Worm (Caenorhabditis elegans) whole organism, L4 larva: ENCODE results near the gene R02D3.8.

Experiments used
- F37D6.2 ChIP-seq: sonication (generic microtip); optimal IDR thresholded peaks from 2 replicates; lab custom pipeline; 2016; ENCODE audit warnings: mild to moderate bottlenecking, missing genetic modification characterization, missing compliant biosample characterization
- R02D3.7 ChIP-seq: fragments of 150-350 bp; sonication (generic microtip); optimal IDR thresholded peaks from 3 replicates; lab custom pipeline; 2014; ENCODE audit warnings: missing biosample characterization, missing genetic modification characterization
- T26A8.4 ChIP-seq: fragments of 200-800 bp; sonication (Bioruptor generic); IDR thresholded peaks from 2 replicates; pipeline ENCODE4 v1.3.6; 2022; ENCODE audit warnings: missing genetic modification characterization, missing compliant biosample characterization
- Y5F2A.4 ChIP-seq: fragments of 200-800 bp; sonication (Bioruptor generic); optimal IDR thresholded peaks from 2 replicates; lab custom pipeline; 2018; ENCODE audit warnings: mild to moderate bottlenecking, missing genetic modification characterization, missing compliant biosample characterization
- Y75B8A.6 ChIP-seq: fragments of 200-800 bp; sonication (Bioruptor generic); IDR thresholded peaks from 2 replicates; pipeline ENCODE4 v1.3.6; 2022; ENCODE audit warnings: missing genetic modification reagents, missing genetic modification characterization, missing compliant biosample characterization
- aha-1 ChIP-seq: fragments of 150-350 bp; peaks from one replicate; lab custom pipeline; 2014; ENCODE audit warnings: missing biosample characterization, missing genetic modification characterization
- attf-4 ChIP-seq: sonication (generic microtip); optimal IDR thresholded peaks from 3 replicates; lab custom pipeline; 2017; ENCODE audit warnings: missing biosample characterization, missing genetic modification characterization
- ceh-20 ChIP-seq: fragments of 200-800 bp; sonication (Bioruptor generic); IDR thresholded peaks from 2 replicates; pipeline ENCODE4 v1.3.6; 2022; ENCODE audit warnings: missing genetic modification reagents, missing genetic modification characterization, missing compliant biosample characterization
- ceh-32 ChIP-seq: sonication (generic microtip); optimal IDR thresholded peaks from 2 replicates; lab custom pipeline; 2016; ENCODE audit warnings: mild to moderate bottlenecking, missing genetic modification characterization, missing compliant biosample characterization; ENCODE audit not compliant: poor library complexity
- ceh-44 ChIP-seq: fragments of 200-800 bp; sonication (Bioruptor generic); IDR thresholded peaks from 2 replicates; pipeline ENCODE4 v1.3.6; 2022; ENCODE audit warnings: missing genetic modification reagents, missing genetic modification characterization, missing compliant biosample characterization
- ceh-82 ChIP-seq: sonication (generic microtip); optimal IDR thresholded peaks from 2 replicates; lab custom pipeline; 2017; ENCODE audit warnings: missing biosample characterization, missing genetic modification characterization
- ces-1 ChIP-seq: fragments of 150-350 bp; sonication (generic microtip); optimal IDR thresholded peaks from 4 replicates; lab custom pipeline; 2014; ENCODE audit warnings: missing biosample characterization, missing genetic modification reagents, missing genetic modification characterization
- cey-2 ChIP-seq: sonication (generic microtip); optimal IDR thresholded peaks from 3 replicates; lab custom pipeline; 2017; ENCODE audit warnings: missing genetic modification characterization, mild to moderate bottlenecking, missing compliant biosample characterization, antibody characterized with exemption, borderline replicate concordance; ENCODE audit not compliant: insufficient read depth
- daf-12 ChIP-seq: fragments of 150-350 bp; optimal IDR thresholded peaks from 2 replicates; lab custom pipeline; 2014; ENCODE audit warnings: missing biosample characterization, missing genetic modification reagents, missing genetic modification characterization
- daf-16 ChIP-seq, 3 experiments: sonication (generic microtip); optimal IDR thresholded peaks; 2 replicates each; lab custom pipeline; 2016 to 2017; ENCODE audit warnings: missing genetic modification characterization in 3 of 3, missing genetic modification reagents in 3 of 3, mild to moderate bottlenecking in 2 of 3, missing compliant biosample characterization in 2 of 3, missing biosample characterization in 1 of 3, moderate library complexity in 1 of 3
- dmd-6 ChIP-seq: fragments of 200-800 bp; sonication (Bioruptor generic); IDR thresholded peaks from 2 replicates; pipeline ENCODE4 v1.3.6; 2022; ENCODE audit warnings: missing genetic modification reagents, missing genetic modification characterization, missing compliant biosample characterization
- dpl-1 ChIP-seq: fragments of 150-350 bp; optimal IDR thresholded peaks from 2 replicates; lab custom pipeline; 2014; ENCODE audit warnings: missing biosample characterization, missing genetic modification reagents, missing genetic modification characterization
- duxl-1 ChIP-seq: sonication (generic microtip); optimal IDR thresholded peaks from 2 replicates; lab custom pipeline; 2016; ENCODE audit warnings: mild to moderate bottlenecking, missing genetic modification characterization, moderate library complexity, missing compliant biosample characterization; ENCODE audit not compliant: poor library complexity
- dve-1 ChIP-seq: sonication (generic microtip); optimal IDR thresholded peaks from 2 replicates; lab custom pipeline; 2017; ENCODE audit warnings: antibody characterized with exemption, mild to moderate bottlenecking, missing genetic modification characterization, missing compliant biosample characterization; ENCODE audit not compliant: insufficient read depth
- gei-8 ChIP-seq: fragments of 200-800 bp; sonication (Bioruptor generic); optimal IDR thresholded peaks from 2 replicates; lab custom pipeline; 2018; ENCODE audit warnings: mild to moderate bottlenecking, missing genetic modification characterization, missing compliant biosample characterization
- hif-1 ChIP-seq, 2 experiments: sonication (generic microtip); optimal IDR thresholded peaks; 2 replicates each; lab custom pipeline; 2016 to 2017; ENCODE audit warnings: missing compliant biosample characterization in 2 of 2, missing genetic modification characterization in 2 of 2, missing genetic modification reagents in 2 of 2, missing genotype in 2 of 2, mild to moderate bottlenecking in 1 of 2
- lin-13 ChIP-seq: fragments of 150-350 bp; optimal IDR thresholded peaks from 2 replicates; lab custom pipeline; 2014; ENCODE audit warnings: missing biosample characterization, missing genetic modification reagents, missing genetic modification characterization
- lin-38 ChIP-seq: fragments of 200-800 bp; sonication (Bioruptor generic); IDR thresholded peaks from 2 replicates; pipeline ENCODE4 v1.3.6; 2022; ENCODE audit warnings: missing genetic modification reagents, missing genetic modification characterization, missing compliant biosample characterization
- lin-39 ChIP-seq: fragments of 150-350 bp; optimal IDR thresholded peaks from 2 replicates; lab custom pipeline; 2014; ENCODE audit warnings: missing biosample characterization, missing genetic modification reagents, missing genetic modification characterization
- lsy-2 ChIP-seq, 2 experiments: fragments of 150-350 bp in 1 of 2; sonication (generic microtip) in 1 of 2; optimal IDR thresholded peaks; 2 replicates each; lab custom pipeline; 2014 to 2017; ENCODE audit warnings: missing biosample characterization in 2 of 2, missing genetic modification characterization in 2 of 2
- madf-5 ChIP-seq, 2 experiments: fragments of 200-800 bp; sonication (Bioruptor generic); IDR thresholded peaks; 2 replicates each; pipeline ENCODE4 v1.3.6; 2022; ENCODE audit warnings: missing compliant biosample characterization in 2 of 2, missing genetic modification characterization in 2 of 2
- mes-2 ChIP-seq: sonication (generic microtip); optimal IDR thresholded peaks from 2 replicates; lab custom pipeline; 2016; ENCODE audit warnings: missing genotype, mild to moderate bottlenecking, missing genetic modification characterization, missing compliant biosample characterization; ENCODE audit not compliant: poor library complexity, severe bottlenecking
- nhr-25 ChIP-seq: sonication (generic microtip); optimal IDR thresholded peaks from 2 replicates; lab custom pipeline; 2017; ENCODE audit warnings: missing genetic modification characterization, mild to moderate bottlenecking, missing compliant biosample characterization, antibody characterized with exemption, moderate library complexity, borderline replicate concordance; ENCODE audit not compliant: insufficient read depth
- nhr-28 ChIP-seq: fragments of 150-350 bp; optimal IDR thresholded peaks from 2 replicates; lab custom pipeline; 2014; ENCODE audit warnings: missing biosample characterization, missing genetic modification characterization
- nhr-48 ChIP-seq: sonication (generic microtip); optimal IDR thresholded peaks from 2 replicates; lab custom pipeline; 2016; ENCODE audit warnings: mild to moderate bottlenecking, missing genetic modification characterization, missing compliant biosample characterization
- nhr-76 ChIP-seq: fragments of 150-350 bp; optimal IDR thresholded peaks from 2 replicates; lab custom pipeline; 2014; ENCODE audit warnings: missing biosample characterization, missing genetic modification characterization
- pha-4 ChIP-seq, 2 experiments: fragments of 150-350 bp in 1 of 2; fragments of 200-800 bp in 1 of 2; sonication (Bioruptor generic) in 1 of 2; IDR thresholded peaks in 1 of 2; optimal IDR thresholded peaks in 1 of 2; 2 replicates each; pipeline versions ENCODE4 v1.3.6 to Lab custom; 2014 to 2022; ENCODE audit warnings: missing genetic modification characterization in 2 of 2, missing genetic modification reagents in 2 of 2, missing biosample characterization in 1 of 2, missing compliant biosample characterization in 1 of 2
- php-3 ChIP-seq: fragments of 200-800 bp; sonication (Bioruptor generic); IDR thresholded peaks from 2 replicates; pipeline ENCODE4 v1.3.6; 2022; ENCODE audit warnings: missing genetic modification reagents, missing genetic modification characterization, missing compliant biosample characterization
- set-16 ChIP-seq: fragments of 200-800 bp; sonication (Bioruptor generic); IDR thresholded peaks from 2 replicates; pipeline ENCODE4 v1.3.6; 2022; ENCODE audit warnings: missing genetic modification reagents, missing genetic modification characterization, missing compliant biosample characterization
- snpc-4 ChIP-seq: fragments of 150-350 bp; optimal IDR thresholded peaks from 2 replicates; lab custom pipeline; 2014; ENCODE audit warnings: missing biosample characterization, missing genetic modification characterization
- spr-1 ChIP-seq: sonication (generic microtip); optimal IDR thresholded peaks from 2 replicates; lab custom pipeline; 2016; ENCODE audit warnings: mild to moderate bottlenecking, missing genetic modification characterization, missing compliant biosample characterization
- spr-3 ChIP-seq: fragments of 200-800 bp; sonication (Bioruptor generic); optimal IDR thresholded peaks from 2 replicates; lab custom pipeline; 2018; ENCODE audit warnings: mild to moderate bottlenecking, missing genetic modification characterization, missing compliant biosample characterization
- unc-130 ChIP-seq: sonication (generic microtip); optimal IDR thresholded peaks from 2 replicates; lab custom pipeline; 2016; ENCODE audit warnings: missing genetic modification reagents, missing genetic modification characterization, missing compliant biosample characterization
- unc-62 ChIP-seq, 3 experiments: fragments of 150-350 bp in 1 of 3; sonication (generic microtip); optimal IDR thresholded peaks in 2 of 3; peaks in 1 of 3; 1 replicate in 1 of 3; 2 replicates in 2 of 3; lab custom pipeline; 2014 to 2017; ENCODE audit warnings: missing biosample characterization in 3 of 3, missing genetic modification characterization in 3 of 3, missing genetic modification reagents in 3 of 3, missing genotype in 1 of 3
- zag-1 ChIP-seq: fragments of 150-350 bp; optimal IDR thresholded peaks from 2 replicates; lab custom pipeline; 2014; ENCODE audit warnings: missing biosample characterization, missing genetic modification characterization
- zfp-2 ChIP-seq: sonication (generic microtip); optimal IDR thresholded peaks from 2 replicates; lab custom pipeline; 2016; ENCODE audit warnings: mild to moderate bottlenecking, missing genetic modification characterization, missing compliant biosample characterization
- zip-2 ChIP-seq: fragments of 150-350 bp; optimal IDR thresholded peaks from 2 replicates; lab custom pipeline; 2014; ENCODE audit warnings: missing biosample characterization, missing genetic modification characterization
- ztf-11 ChIP-seq: fragments of 150-350 bp; optimal IDR thresholded peaks from 2 replicates; lab custom pipeline; 2014; ENCODE audit warnings: missing biosample characterization, missing genetic modification characterization
- ztf-7 ChIP-seq: fragments of 150-350 bp; optimal IDR thresholded peaks from 2 replicates; lab custom pipeline; 2014; ENCODE audit warnings: missing biosample characterization, missing genetic modification characterization

Gene R02D3.8

DNA sequence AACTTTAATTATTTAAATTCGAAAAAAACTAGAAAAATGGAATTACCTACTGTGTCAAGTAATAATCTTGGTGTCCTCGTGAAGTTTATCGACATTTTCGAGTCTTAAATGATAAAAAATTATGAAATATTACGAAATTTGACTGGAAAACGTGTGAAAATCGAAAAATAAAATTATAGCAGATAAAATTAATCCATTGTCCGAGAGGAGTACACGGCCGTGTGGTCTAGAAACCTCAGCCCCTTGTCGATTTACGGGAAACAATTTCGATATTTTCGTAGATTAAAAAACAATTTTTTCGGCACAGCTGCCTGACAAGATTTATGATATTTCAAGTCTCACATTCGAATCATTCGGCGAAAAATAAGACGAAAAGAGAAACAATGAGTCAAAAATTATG, at the start of gene R02D3.8:
TSS of gene R02D3.8 (minus strand) at position 109 of the 400 bp plus-strand sequence.
- no peak for TF ChIP-seq Y75B8A.6 (GFP tag; lab: Robert Waterston, UW)
- TF ChIP-seq nhr-76 (tag; lab: Kevin White, UChicago), result no peak
- TF ChIP-seq dve-1 (tag; lab: Kevin White, UChicago), result peak; percentile 59
- TF ChIP-seq php-3 (GFP tag; lab: Robert Waterston, UW), result no peak
- TF ChIP-seq F37D6.2, result no peak
- TF ChIP-seq nhr-28, result peak; percentile 17
- peak; percentile 56 for TF ChIP-seq dpl-1
- TF ChIP-seq attf-4, result no peak
- TF ChIP-seq pha-4 (GFP tag; IDR thresholded peaks at IDR 0.05; lab: Robert Waterston, UW), result no peak
- no peak for TF ChIP-seq pha-4 (tag; optimal IDR thresholded peaks at IDR 0.05; lab: Kevin White, UChicago)
- peak in 1 of 2 experiments; percentile 14 for TF ChIP-seq unc-62 (GFP tag; optimal IDR thresholded peaks at IDR 0.05 in 1 of 2; lab: Kevin White, UChicago)
- TF ChIP-seq unc-62 (tag; optimal IDR thresholded peaks at IDR 0.05; lab: Kevin White, UChicago), result no peak
- TF ChIP-seq daf-12 (tag; lab: Kevin White, UChicago), result no peak
- no peak for TF ChIP-seq spr-3 (GFP tag; lab: Kevin White, UChicago)
- no peak for TF ChIP-seq set-16 (GFP tag; lab: Robert Waterston, UW)
- no peak for TF ChIP-seq nhr-25 (tag; lab: Kevin White, UChicago)
- no peak for TF ChIP-seq daf-16 (GFP tag; optimal IDR thresholded peaks at IDR 0.05; lab: Kevin White, UChicago)
- peak; percentile 29 for TF ChIP-seq daf-16 (tag; optimal IDR thresholded peaks at IDR 0.05; lab: Kevin White, UChicago)
- no peak for TF ChIP-seq zfp-2 (tag; lab: Kevin White, UChicago)
- TF ChIP-seq lin-39, result no peak
- peak in 1 of 2 experiments; percentile 63 for TF ChIP-seq lsy-2 (tag; optimal IDR thresholded peaks at IDR 0.05; lab: Kevin White, UChicago)
- TF ChIP-seq Y5F2A.4, result no peak
- peak; percentile 3 for TF ChIP-seq ztf-7 (tag; lab: Kevin White, UChicago)
- no peak for TF ChIP-seq zip-2 (tag; lab: Kevin White, UChicago)
- no peak for TF ChIP-seq ceh-20
- TF ChIP-seq R02D3.7 (tag; lab: Kevin White, UChicago), result peak; percentile 98
- TF ChIP-seq madf-5 (GFP tag; IDR thresholded peaks at IDR 0.05; lab: Robert Waterston, UW), result no peak
- TF ChIP-seq ceh-82 (tag; lab: Kevin White, UChicago), result no peak
- no peak for TF ChIP-seq zag-1
- peak; percentile 38 for TF ChIP-seq lin-38
- TF ChIP-seq hif-1 (tag; optimal IDR thresholded peaks at IDR 0.05; lab: Kevin White, UChicago), result peak in 1 of 2 experiments; percentile 73
- TF ChIP-seq unc-130 (GFP tag; lab: Kevin White, UChicago), result peak; percentile 4
- TF ChIP-seq nhr-48 (tag; lab: Kevin White, UChicago), result no peak
- no peak for TF ChIP-seq cey-2 (tag; lab: Kevin White, UChicago)
- no peak for TF ChIP-seq dmd-6 (GFP tag; lab: Robert Waterston, UW)
- TF ChIP-seq T26A8.4 (GFP tag; lab: Robert Waterston, UW), result no peak
- no peak for TF ChIP-seq snpc-4
- TF ChIP-seq ztf-11, result no peak
- no peak for TF ChIP-seq spr-1 (tag; lab: Kevin White, UChicago)
- no peak for TF ChIP-seq ceh-44 (GFP tag; lab: Robert Waterston, UW)
- TF ChIP-seq aha-1 (tag; lab: Kevin White, UChicago), result no peak
- TF ChIP-seq mes-2 (tag; lab: Kevin White, UChicago), result peak; percentile 94
- peak; percentile 27 for TF ChIP-seq duxl-1 (tag; lab: Kevin White, UChicago)
- no peak for TF ChIP-seq ceh-32
- no peak for TF ChIP-seq lin-13
- no peak for TF ChIP-seq gei-8 (GFP tag; lab: Kevin White, UChicago)
- no peak for TF ChIP-seq ces-1
- TF ChIP-seq, all 104 proteins: peak for 13
